Worm (Caenorhabditis elegans) whole organism, L1 larva: Measurements from ENCODE around the gene F16G10.6.

Source experiments
- aly-2 ChIP-seq: fragments of 150-350 bp; optimal IDR thresholded peaks from 2 replicates; lab custom pipeline; 2014; ENCODE audit warnings: missing biosample characterization, missing genetic modification characterization
- ceh-82 ChIP-seq, 3 experiments: fragments of 150-350 bp in 1 of 3; sonication (generic microtip) in 2 of 3; optimal IDR thresholded peaks; 2 replicates each; lab custom pipeline; 2014 to 2017; ENCODE audit warnings: missing biosample characterization in 3 of 3, missing genetic modification characterization in 3 of 3
- elt-2 ChIP-seq: sonication (generic microtip); optimal IDR thresholded peaks from 2 replicates; lab custom pipeline; 2016; ENCODE audit warnings: missing genetic modification characterization, mild to moderate bottlenecking, inconsistent platforms, missing compliant biosample characterization, missing genetic modification reagents
- grh-1 ChIP-seq: fragments of 200-800 bp; sonication (Bioruptor generic); IDR thresholded peaks from 2 replicates; pipeline ENCODE4 v1.3.6; 2022; ENCODE audit warnings: missing genetic modification reagents, missing genetic modification characterization, missing compliant biosample characterization
- mdl-1 ChIP-seq, 2 experiments: fragments of 150-350 bp; optimal IDR thresholded peaks; 2 replicates each; lab custom pipeline; 2014 to 2017; ENCODE audit warnings: missing biosample characterization in 2 of 2, missing genetic modification characterization in 2 of 2, inconsistent platforms in 1 of 2
- nhr-19 ChIP-seq: fragments of 200-800 bp; sonication (Bioruptor generic); conservative IDR thresholded peaks from 2 replicates; pipeline ENCODE4 v1.3.6; 2022; ENCODE audit warnings: missing genetic modification characterization, missing compliant biosample characterization
- nhr-28 ChIP-seq: fragments of 150-350 bp; optimal IDR thresholded peaks from 2 replicates; lab custom pipeline; 2014; ENCODE audit warnings: missing biosample characterization, missing genetic modification characterization
- skn-1 ChIP-seq: fragments of 150-350 bp; optimal IDR thresholded peaks from 2 replicates; lab custom pipeline; 2014; ENCODE audit warnings: missing biosample characterization, missing genetic modification characterization
- unc-130 ChIP-seq: fragments of 150-350 bp; optimal IDR thresholded peaks from 2 replicates; lab custom pipeline; 2017; ENCODE audit warnings: missing biosample characterization, missing genetic modification characterization, inconsistent platforms
- xbp-1 ChIP-seq: sonication (generic microtip); optimal IDR thresholded peaks from 2 replicates; lab custom pipeline; 2016; ENCODE audit warnings: missing genetic modification characterization, missing compliant biosample characterization

DNA sequence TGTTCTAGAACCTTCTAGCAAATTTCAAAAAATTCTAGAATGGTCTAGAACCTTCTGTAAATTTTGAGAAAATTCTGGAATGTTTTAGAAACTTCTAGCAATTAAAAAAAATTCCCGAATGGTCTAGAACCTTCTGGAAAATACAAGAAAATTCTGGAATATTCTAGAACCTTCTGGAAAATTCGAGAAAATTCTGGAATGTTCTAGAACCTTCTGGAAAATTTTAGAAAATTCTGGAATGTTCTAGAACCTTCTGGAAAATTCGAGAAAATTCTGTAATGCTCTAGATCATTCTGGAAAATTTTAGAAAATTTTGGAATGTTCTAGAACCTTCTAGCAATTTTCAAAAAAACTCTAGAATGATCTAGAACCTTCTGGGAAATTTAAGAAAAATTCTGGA lies 47.2 kb downstream of the F16G10.6 start:
- no peak for TF ChIP-seq xbp-1
- no peak for TF ChIP-seq unc-130 (tag; lab: Kevin White, UChicago)
- TF ChIP-seq aly-2 (tag; lab: Kevin White, UChicago): no peak
- TF ChIP-seq grh-1: no peak
- TF ChIP-seq mdl-1 (tag; optimal IDR thresholded peaks at IDR 0.05; lab: Kevin White, UChicago): no peak
- no peak for TF ChIP-seq ceh-82 (tag; optimal IDR thresholded peaks at IDR 0.05; lab: Kevin White, UChicago)
- TF ChIP-seq nhr-19 (GFP tag; lab: Robert Waterston, UW): no peak
- no peak for TF ChIP-seq nhr-28 (tag; lab: Kevin White, UChicago)
- no peak for TF ChIP-seq skn-1 (tag; lab: Kevin White, UChicago)
- TF ChIP-seq elt-2 (tag; lab: Kevin White, UChicago): no peak
